Fruit fly (Drosophila melanogaster): ENCODE data around the gene chm.
A peak's percentile ranks its signal among the peaks of the same experiment; 100 is the strongest.

Gene chm

dm6 chr2L:7401627-7402026, 10.6 kb upstream of the chm start (continued):
- TF ChIP-seq sob (GFP tag; IDR thresholded peaks at IDR 0.05) = peak; percentile 87
- peak; percentile 87 for TF ChIP-seq Rfx (GFP tag; IDR thresholded peaks at IDR 0.05)
- no peak for TF ChIP-seq CG18011 (GFP tag; optimal IDR thresholded peaks at IDR 0.05)
- TF ChIP-seq psq (GFP tag; optimal IDR thresholded peaks at IDR 0.05) = no peak
- TF ChIP-seq E2f1 (GFP tag; IDR thresholded peaks at IDR 0.05) = peak; percentile 64
- peak; percentile 78 for TF ChIP-seq stc (GFP tag; IDR thresholded peaks at IDR 0.05)
- no peak for TF ChIP-seq CG3838 (GFP tag; optimal IDR thresholded peaks at IDR 0.05)
- TF ChIP-seq CG12942 (GFP tag; optimal IDR thresholded peaks at IDR 0.05) = peak; percentile 29
- no peak for TF ChIP-seq fu2 (GFP tag; optimal IDR thresholded peaks at IDR 0.05)
- TF ChIP-seq CG32767 (GFP tag; IDR thresholded peaks at IDR 0.05) = 0 out of 2 replicates have a peak, but pooled peaks have one; percentile 37
- no peak; the same call in 2 of the 3 replicates for TF ChIP-seq ase (GFP tag; IDR thresholded peaks at IDR 0.05)
- TF ChIP-seq dpn (GFP tag; optimal IDR thresholded peaks at IDR 0.05) = peak; percentile 6 to 48
- no peak for TF ChIP-seq MTF-1 (GFP tag; optimal IDR thresholded peaks at IDR 0.05; ENCODE audit: borderline replicate concordance)
- TF ChIP-seq Vsx1 (GFP tag; optimal IDR thresholded peaks at IDR 0.05) = peak; percentile 4
- TF ChIP-seq CG9437 (GFP tag; optimal IDR thresholded peaks at IDR 0.05) = peak; percentile 35
- no peak for TF ChIP-seq CG3065 (GFP tag; optimal IDR thresholded peaks at IDR 0.05)
- peak; percentile 82 for TF ChIP-seq Dbx (GFP tag; IDR thresholded peaks at IDR 0.05)
- no peak for TF ChIP-seq Dad (GFP tag; optimal IDR thresholded peaks at IDR 0.05)
- TF ChIP-seq ken (GFP tag; IDR thresholded peaks at IDR 0.05) = peak; percentile 52; the same call in 1 of the 3 replicates
- peak; percentile 16 for TF ChIP-seq CG6254 (GFP tag; optimal IDR thresholded peaks at IDR 0.05)
- TF ChIP-seq corto (GFP tag; optimal IDR thresholded peaks at IDR 0.05) = no peak
- TF ChIP-seq CG18476 (GFP tag; optimal IDR thresholded peaks at IDR 0.05) = peak; percentile 40
- TF ChIP-seq TFAM (GFP tag; optimal IDR thresholded peaks at IDR 0.05) = no peak
- no peak for TF ChIP-seq CG17802 (tag; optimal IDR thresholded peaks at IDR 0.05)
- TF ChIP-seq CG16779 (GFP tag; IDR thresholded peaks at IDR 0.05) = no peak
- peak; percentile 53 for TF ChIP-seq Chrac-16 (GFP tag; optimal IDR thresholded peaks at IDR 0.05)
- TF ChIP-seq cg (GFP tag; optimal IDR thresholded peaks at IDR 0.05) = no peak
- peak; percentile 81 for TF ChIP-seq ci (GFP tag; IDR thresholded peaks at IDR 0.05)
- TF ChIP-seq lov (optimal IDR thresholded peaks at IDR 0.05) = no peak
- no peak for TF ChIP-seq lov (GFP tag; IDR thresholded peaks at IDR 0.05)
- TF ChIP-seq CG1602 (GFP tag; optimal IDR thresholded peaks at IDR 0.05) = peak; percentile 45
- peak; percentile 37 for TF ChIP-seq CG6813 (GFP tag; optimal IDR thresholded peaks at IDR 0.05)
- peak; percentile 30 for TF ChIP-seq CG5180 (GFP tag; optimal IDR thresholded peaks at IDR 0.05)
- TF ChIP-seq CG2875 (GFP tag; optimal IDR thresholded peaks at IDR 0.05) = no peak
- peak; percentile 48 for TF ChIP-seq CG14710 (tag; optimal IDR thresholded peaks at IDR 0.05)
- peak; percentile 81 for TF ChIP-seq CG11504 (tag; optimal IDR thresholded peaks at IDR 0.05)
- TF ChIP-seq zen (tag; optimal IDR thresholded peaks at IDR 0.05) = peak; percentile 45
- no peak for TF ChIP-seq her (GFP tag; optimal IDR thresholded peaks at IDR 0.05)
- TF ChIP-seq Rx (GFP tag; IDR thresholded peaks at IDR 0.05) = no peak
- TF ChIP-seq Ets65A (GFP tag) = no peak
- TF ChIP-seq sisA (GFP tag; IDR thresholded peaks at IDR 0.05) = peak; percentile 75
- TF ChIP-seq danr (GFP tag; IDR thresholded peaks at IDR 0.05) = no peak
- TF ChIP-seq Sin3A (optimal IDR thresholded peaks at IDR 0.05) = no peak
- TF ChIP-seq Hr3 (GFP tag; optimal IDR thresholded peaks at IDR 0.05) = peak; percentile 25
- no peak for TF ChIP-seq pnt (GFP tag; optimal IDR thresholded peaks at IDR 0.05)
- TF ChIP-seq Fer1 (GFP tag; optimal IDR thresholded peaks at IDR 0.05) = peak; percentile 56
- no peak for TF ChIP-seq CG6175 (GFP tag; IDR thresholded peaks at IDR 0.05)
- TF ChIP-seq br (optimal IDR thresholded peaks at IDR 0.05) = no peak
- peak; percentile 27 for TF ChIP-seq org-1 (GFP tag; optimal IDR thresholded peaks at IDR 0.05)
- no peak for TF ChIP-seq CG30431 (GFP tag; optimal IDR thresholded peaks at IDR 0.05)
- TF ChIP-seq ac (GFP tag; optimal IDR thresholded peaks at IDR 0.05) = no peak
- TF ChIP-seq NFAT (GFP tag; IDR thresholded peaks at IDR 0.05) = peak; percentile 51
- peak; percentile 54 for TF ChIP-seq HmgZ (tag; optimal IDR thresholded peaks at IDR 0.05)

All from whole organism, embryonic.